Fruit fly (Drosophila melanogaster): ENCODE measurements around the gene Syn.

The Syn gene

DNA sequence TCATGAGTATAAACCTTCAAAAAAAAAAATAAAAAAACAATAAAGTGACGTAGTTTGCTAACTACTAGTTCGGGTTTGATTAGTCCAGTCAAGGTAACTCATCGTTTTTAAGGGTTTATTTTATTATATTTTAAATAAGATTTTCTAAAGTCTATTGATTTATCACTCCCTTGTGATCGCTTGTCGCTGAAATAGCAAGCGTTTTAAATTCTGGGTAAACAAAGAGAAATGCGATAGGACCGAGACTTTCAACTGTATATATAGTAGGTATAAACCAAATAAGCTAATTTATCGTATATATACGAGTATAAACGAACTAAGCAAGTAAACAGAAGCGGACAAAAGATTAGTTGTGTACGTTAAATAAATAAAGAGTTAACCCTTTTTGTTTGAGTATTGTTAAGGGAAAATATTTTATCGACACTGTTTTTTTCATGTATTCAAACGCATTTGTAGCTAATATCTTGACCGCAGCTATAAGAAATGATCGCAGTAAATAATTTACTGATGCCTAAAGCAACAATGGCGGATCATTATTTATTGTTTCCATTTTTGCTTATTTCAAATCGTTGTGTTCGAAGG lies 21.9 kb upstream of the Syn start (continued):
- peak; percentile 22 for TF ChIP-seq CrebB (tag; optimal IDR thresholded peaks at IDR 0.05)
- TF ChIP-seq CG7271 (tag; optimal IDR thresholded peaks at IDR 0.05), result no peak
- no peak for TF ChIP-seq crp (GFP tag; optimal IDR thresholded peaks at IDR 0.05)
- TF ChIP-seq CG7372 (GFP tag; IDR thresholded peaks at IDR 0.05), result no peak
- no peak for TF ChIP-seq jing (GFP tag; optimal IDR thresholded peaks at IDR 0.05)
- TF ChIP-seq ranshi (GFP tag; IDR thresholded peaks at IDR 0.05), result no peak
- TF ChIP-seq Sin3A (optimal IDR thresholded peaks at IDR 0.05), result no peak
- no peak for TF ChIP-seq CG1832 (GFP tag; optimal IDR thresholded peaks at IDR 0.05)
- TF ChIP-seq fd3F (GFP tag; optimal IDR thresholded peaks at IDR 0.05), result peak; percentile 38
- TF ChIP-seq Spps (tag; optimal IDR thresholded peaks at IDR 0.05), result no peak
- no peak for TF ChIP-seq pan (optimal IDR thresholded peaks at IDR 0.05)
- TF ChIP-seq pan (GFP tag; optimal IDR thresholded peaks at IDR 0.05 in 1 of 2, IDR thresholded peaks at IDR 0.05 in 1 of 2), result peak in 1 of 2 experiments; percentile 35
- no peak for TF ChIP-seq Doc2 (GFP tag; IDR thresholded peaks at IDR 0.05)
- TF ChIP-seq p53 (GFP tag; optimal IDR thresholded peaks at IDR 0.05), result no peak
- peak; percentile 15 for TF ChIP-seq Atf-2 (GFP tag; optimal IDR thresholded peaks at IDR 0.05)
- TF ChIP-seq Elba2 (GFP tag; optimal IDR thresholded peaks at IDR 0.05), result no peak
- TF ChIP-seq Atf6 (GFP tag; IDR thresholded peaks at IDR 0.05), result peak; percentile 57
- TF ChIP-seq CG9876 (GFP tag; optimal IDR thresholded peaks at IDR 0.05), result no peak
- peak; percentile 42 for TF ChIP-seq CG12744 (GFP tag; optimal IDR thresholded peaks at IDR 0.05)
- no peak for TF ChIP-seq CG14965 (GFP tag; optimal IDR thresholded peaks at IDR 0.05; ENCODE audit: borderline replicate concordance)
- TF ChIP-seq toy (GFP tag; IDR thresholded peaks at IDR 0.05), result no peak
- TF ChIP-seq vfl (GFP tag; optimal IDR thresholded peaks at IDR 0.05), result no peak
- peak; percentile 42 for TF ChIP-seq luna (GFP tag; optimal IDR thresholded peaks at IDR 0.05)
- 0 out of 3 replicates have a peak, but pooled peaks have one; percentile 20 for TF ChIP-seq gce (GFP tag; IDR thresholded peaks at IDR 0.05)
- TF ChIP-seq CG5180 (GFP tag; optimal IDR thresholded peaks at IDR 0.05), result no peak
- TF ChIP-seq CG6272 (GFP tag; IDR thresholded peaks at IDR 0.05), result no peak
- no peak for TF ChIP-seq tll (GFP tag; optimal IDR thresholded peaks at IDR 0.05)
- no peak for TF ChIP-seq Six4 (GFP tag; optimal IDR thresholded peaks at IDR 0.05)
- no peak for TF ChIP-seq btn (GFP tag; optimal IDR thresholded peaks at IDR 0.05)
- TF ChIP-seq mld (GFP tag; IDR thresholded peaks at IDR 0.05; ENCODE audit: partially characterized antibody), result no peak
- TF ChIP-seq Dek (tag; optimal IDR thresholded peaks at IDR 0.05), result peak; percentile 12
- TF ChIP-seq sim (GFP tag; IDR thresholded peaks at IDR 0.05), result no peak
- peak; percentile 16 for TF ChIP-seq CG4854 (GFP tag; optimal IDR thresholded peaks at IDR 0.05)
- peak; percentile 21 for TF ChIP-seq Vsx1 (GFP tag; optimal IDR thresholded peaks at IDR 0.05)
- TF ChIP-seq grn (GFP tag; optimal IDR thresholded peaks at IDR 0.05), result no peak
- peak; percentile 6 for TF ChIP-seq lbe (GFP tag; optimal IDR thresholded peaks at IDR 0.05)
- no peak for TF ChIP-seq NFAT (GFP tag; IDR thresholded peaks at IDR 0.05)
- TF ChIP-seq yki (optimal IDR thresholded peaks at IDR 0.05), result no peak
- TF ChIP-seq Bgb (GFP tag; IDR thresholded peaks at IDR 0.05; ENCODE audit: partially characterized antibody), result no peak
- TF ChIP-seq fd96Cb (tag; optimal IDR thresholded peaks at IDR 0.05), result no peak
- TF ChIP-seq CG15479 (GFP tag; optimal IDR thresholded peaks at IDR 0.05), result no peak
- no peak for TF ChIP-seq H15 (GFP tag; IDR thresholded peaks at IDR 0.05)
- peak; percentile 37 for TF ChIP-seq CG12155 (GFP tag; optimal IDR thresholded peaks at IDR 0.05)
- no peak for TF ChIP-seq Mrtf (GFP tag; IDR thresholded peaks at IDR 0.05)
- TF ChIP-seq CG7987 (GFP tag; optimal IDR thresholded peaks at IDR 0.05), result no peak
- TF ChIP-seq cas (GFP tag; IDR thresholded peaks at IDR 0.05), result no peak
- no peak for TF ChIP-seq Dfd (GFP tag; optimal IDR thresholded peaks at IDR 0.05)
- TF ChIP-seq Abd-B (GFP tag; optimal IDR thresholded peaks at IDR 0.05), result no peak
- peak; percentile 16 for TF ChIP-seq CG10543 (GFP tag; optimal IDR thresholded peaks at IDR 0.05)
- TF ChIP-seq br (optimal IDR thresholded peaks at IDR 0.05), result no peak
- TF ChIP-seq HLH3B (GFP tag; IDR thresholded peaks at IDR 0.05), result 0 out of 2 replicates have a peak, but pooled peaks have one; percentile 22
- TF ChIP-seq wdn (GFP tag; IDR thresholded peaks at IDR 0.05), result peak; percentile 49; the same call in 1 of the 2 replicates

All from whole organism, embryonic.